Fruit fly (Drosophila melanogaster): ENCODE data around the gene ema.

The ema gene

DNA sequence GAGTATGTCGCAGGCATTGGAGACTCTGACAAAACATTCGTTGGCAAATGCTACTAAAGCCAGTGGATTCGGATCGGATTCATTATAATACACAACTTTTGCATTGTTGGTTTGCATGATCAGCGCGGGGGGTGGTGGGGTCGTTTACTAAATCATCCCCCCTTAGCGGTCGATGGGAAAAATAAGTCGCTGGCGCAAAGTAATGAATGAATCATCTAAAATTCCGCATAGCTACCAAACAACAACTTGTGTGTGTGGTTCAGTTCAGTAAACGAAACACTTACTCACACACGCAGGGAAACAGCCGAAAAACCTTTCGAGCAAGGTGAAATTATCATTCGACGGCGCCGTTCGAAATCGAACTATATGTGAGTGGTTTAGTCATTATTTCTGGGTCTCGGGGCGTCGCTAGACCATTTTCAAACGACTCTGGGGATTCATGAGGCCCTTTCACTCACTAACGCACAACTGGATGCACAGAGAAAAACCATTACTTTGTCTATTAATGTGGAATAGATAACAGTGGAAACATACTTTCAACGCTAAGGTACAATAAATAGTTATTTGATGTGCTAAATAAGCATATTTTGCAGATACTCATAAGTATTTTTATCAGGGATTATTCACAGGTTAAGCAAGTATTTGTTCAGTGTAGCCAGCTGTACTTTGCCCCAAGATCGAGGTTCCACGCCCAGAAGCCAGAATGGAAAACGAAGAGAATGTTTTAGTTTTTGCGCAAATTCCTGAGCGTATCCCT lies 7.1 kb upstream of the ema start (continued):
- TF ChIP-seq ken (GFP tag; IDR thresholded peaks at IDR 0.05) (peak; percentile 90), CG16863 (GFP tag; optimal IDR thresholded peaks at IDR 0.05) (peak; percentile 1), CG32532 (GFP tag; IDR thresholded peaks at IDR 0.05) (peak; percentile 79), CG12744 (GFP tag; optimal IDR thresholded peaks at IDR 0.05) (peak; percentile 35), B-H1 (GFP tag; IDR thresholded peaks at IDR 0.05) (peak; percentile 77), CG9437 (GFP tag; optimal IDR thresholded peaks at IDR 0.05) (peak; percentile 76), CG10209 (GFP tag; optimal IDR thresholded peaks at IDR 0.05) (peak; percentile 51), Opbp (GFP tag; IDR thresholded peaks at IDR 0.05; ENCODE audit: partially characterized antibody) (no peak), pnt (GFP tag; optimal IDR thresholded peaks at IDR 0.05) (peak; percentile 82), twi (tag; optimal IDR thresholded peaks at IDR 0.05) (no peak), CG13123 (GFP tag; optimal IDR thresholded peaks at IDR 0.05) (peak; percentile 5), CG17328 (GFP tag; IDR thresholded peaks at IDR 0.05) (peak; percentile 88), CG3281 (GFP tag; optimal IDR thresholded peaks at IDR 0.05) (peak; percentile 60), Spps (tag; optimal IDR thresholded peaks at IDR 0.05) (peak; percentile 68), Elba2 (GFP tag; optimal IDR thresholded peaks at IDR 0.05) (no peak), CG16813 (GFP tag; IDR thresholded peaks at IDR 0.05; ENCODE audit: partially characterized antibody) (no peak), Atf-2 (GFP tag; optimal IDR thresholded peaks at IDR 0.05) (peak; percentile 40), Sry-β (GFP tag; optimal IDR thresholded peaks at IDR 0.05) (peak; percentile 41), crc (GFP tag; optimal IDR thresholded peaks at IDR 0.05) (peak; percentile 50), bsh (GFP tag; optimal IDR thresholded peaks at IDR 0.05) (peak; percentile 91 to 96), z (GFP tag; IDR thresholded peaks at IDR 0.05) (peak; percentile 64; the same call in 2 of the 3 replicates), CG2712 (tag; optimal IDR thresholded peaks at IDR 0.05) (peak; percentile 75), CG1647 (GFP tag; optimal IDR thresholded peaks at IDR 0.05) (peak; percentile 32), Dll (GFP tag; IDR thresholded peaks at IDR 0.05; ENCODE audit: partially characterized antibody) (no peak), tap (tag; optimal IDR thresholded peaks at IDR 0.05) (peak; percentile 79), CG8388 (GFP tag; optimal IDR thresholded peaks at IDR 0.05) (peak; percentile 82), CG2199 (GFP tag; IDR thresholded peaks at IDR 0.05) (peak; percentile 94), seq (GFP tag; IDR thresholded peaks at IDR 0.05) (no peak; the same call in 1 of the 2 replicates), pfk (GFP tag; optimal IDR thresholded peaks at IDR 0.05) (no peak), CG3726 (GFP tag; IDR thresholded peaks at IDR 0.05) (peak; percentile 77; the same call in 2 of the 3 replicates), CG10267 (tag; optimal IDR thresholded peaks at IDR 0.05) (peak; percentile 49), NC2α (GFP tag; optimal IDR thresholded peaks at IDR 0.05) (no peak), CG6791 (GFP tag; IDR thresholded peaks at IDR 0.05; ENCODE audit: partially characterized antibody) (no peak), gce (GFP tag; IDR thresholded peaks at IDR 0.05) (peak; percentile 82), CG4854 (GFP tag; optimal IDR thresholded peaks at IDR 0.05) (peak; percentile 41), mirr (GFP tag; optimal IDR thresholded peaks at IDR 0.05) (peak; percentile 20), CG12104 (GFP tag; optimal IDR thresholded peaks at IDR 0.05) (no peak), chif (GFP tag; optimal IDR thresholded peaks at IDR 0.05) (peak; percentile 65 to 81), BEAF-32 (GFP tag; optimal IDR thresholded peaks at IDR 0.05) (no peak), BtbVII (GFP tag; optimal IDR thresholded peaks at IDR 0.05) (no peak), ERR (GFP tag; optimal IDR thresholded peaks at IDR 0.05) (peak; percentile 46), CG4617 (GFP tag; optimal IDR thresholded peaks at IDR 0.05; ENCODE audit: borderline replicate concordance) (no peak), CG15696 (tag; optimal IDR thresholded peaks at IDR 0.05) (no peak), cad (GFP tag; optimal IDR thresholded peaks at IDR 0.05) (no peak), fru (optimal IDR thresholded peaks at IDR 0.05) (no peak), CG4404 (GFP tag; IDR thresholded peaks at IDR 0.05) (peak; percentile 38), caup (GFP tag; optimal IDR thresholded peaks at IDR 0.05; ENCODE audit: severe bottlenecking) (peak; percentile 41), CG1602 (GFP tag; optimal IDR thresholded peaks at IDR 0.05) (peak; percentile 49), CG10565 (GFP tag; optimal IDR thresholded peaks at IDR 0.05) (peak; percentile 24)
